Worm (Caenorhabditis elegans) whole organism, young adult: ENCODE measurements around the gene C23H4.6.

Source experiments
- B0261.1 ChIP-seq: sonication (generic microtip); optimal IDR thresholded peaks from 2 replicates; lab custom pipeline; 2016; ENCODE audit warnings: mild to moderate bottlenecking, missing genetic modification characterization, moderate library complexity, missing compliant biosample characterization
- C17E4.6 ChIP-seq: fragments of 200-800 bp; sonication (Bioruptor generic); IDR thresholded peaks from 2 replicates; pipeline ENCODE4 v1.3.6; 2022; ENCODE audit warnings: missing genetic modification reagents, missing genetic modification characterization, missing compliant biosample characterization
- D2030.7 ChIP-seq: fragments of 200-800 bp; sonication (Bioruptor generic); IDR thresholded peaks from 2 replicates; pipeline ENCODE4 v1.3.6; 2022; ENCODE audit warnings: missing genetic modification reagents, missing genetic modification characterization, missing compliant biosample characterization
- F10E7.11 ChIP-seq: sonication (generic microtip); optimal IDR thresholded peaks from 2 replicates; lab custom pipeline; 2017; ENCODE audit warnings: mild to moderate bottlenecking, missing genetic modification characterization, moderate library complexity, missing compliant biosample characterization
- F23B12.7 ChIP-seq: sonication (generic microtip); optimal IDR thresholded peaks from 2 replicates; lab custom pipeline; 2017; ENCODE audit warnings: missing genetic modification characterization, mild to moderate bottlenecking, missing compliant biosample characterization, antibody characterized with exemption, moderate library complexity; ENCODE audit not compliant: insufficient read depth
- F52B5.7 ChIP-seq: sonication (generic microtip); optimal IDR thresholded peaks from 2 replicates; lab custom pipeline; 2016; ENCODE audit warnings: mild to moderate bottlenecking, missing genetic modification characterization, missing compliant biosample characterization
- K12H6.12 ChIP-seq: fragments of 200-800 bp; sonication (Bioruptor generic); optimal IDR thresholded peaks from 2 replicates; lab custom pipeline; 2018; ENCODE audit warnings: mild to moderate bottlenecking, missing genetic modification characterization, missing compliant biosample characterization
- T07F8.4 ChIP-seq: sonication (generic microtip); optimal IDR thresholded peaks from 2 replicates; lab custom pipeline; 2016; ENCODE audit warnings: mild to moderate bottlenecking, missing genetic modification characterization, moderate library complexity, missing compliant biosample characterization
- Y53F4B.3 ChIP-seq: fragments of 200-800 bp; sonication (Bioruptor generic); IDR thresholded peaks from 2 replicates; pipeline ENCODE4 v1.3.6; 2022; ENCODE audit warnings: missing genetic modification reagents, missing genetic modification characterization, missing compliant biosample characterization
- Y67H2A.10 ChIP-seq: fragments of 200-800 bp; sonication (Bioruptor generic); conservative IDR thresholded peaks from 2 replicates; pipeline ENCODE4 v1.3.6; 2022; ENCODE audit warnings: missing genetic modification reagents, missing genetic modification characterization, missing compliant biosample characterization
- Y79H2A.3 ChIP-seq: fragments of 200-800 bp; sonication (Bioruptor generic); conservative IDR thresholded peaks from 2 replicates; pipeline ENCODE4 v1.3.6; 2022; ENCODE audit warnings: missing genetic modification reagents, missing genetic modification characterization, missing compliant biosample characterization
- Y95B8A.8 ChIP-seq: fragments of 200-800 bp; sonication (Bioruptor generic); IDR thresholded peaks from 2 replicates; pipeline ENCODE4 v1.3.6; 2022; ENCODE audit warnings: missing genetic modification reagents, missing genetic modification characterization, missing compliant biosample characterization
- ZK185.1 ChIP-seq: sonication (generic microtip); optimal IDR thresholded peaks from 2 replicates; lab custom pipeline; 2016; ENCODE audit warnings: mild to moderate bottlenecking, missing genetic modification characterization, missing compliant biosample characterization; ENCODE audit not compliant: poor library complexity, severe bottlenecking
- ama-1 ChIP-seq, 3 experiments: fragments of 150-350 bp in 1 of 3; sonication (generic microtip) in 2 of 3; optimal IDR thresholded peaks; 2 replicates each; lab custom pipeline; 2014 to 2018; ENCODE audit warnings: missing biosample characterization in 2 of 3, missing genetic modification characterization in 2 of 3, missing genetic modification reagents in 2 of 3
- aptf-2 ChIP-seq: fragments of 200-800 bp; sonication (Bioruptor generic); conservative IDR thresholded peaks from 2 replicates; pipeline ENCODE4 v1.3.6; 2022; ENCODE audit warnings: missing genetic modification reagents, missing genetic modification characterization, missing compliant biosample characterization
- atf-7 ChIP-seq: sonication (generic microtip); optimal IDR thresholded peaks from 2 replicates; lab custom pipeline; 2017; ENCODE audit warnings: mild to moderate bottlenecking, missing genetic modification characterization, missing compliant biosample characterization
- attf-3 ChIP-seq: fragments of 200-800 bp; sonication (Bioruptor generic); conservative IDR thresholded peaks from 2 replicates; pipeline ENCODE4 v1.3.6; 2022; ENCODE audit warnings: missing genetic modification reagents, missing genetic modification characterization, missing compliant biosample characterization
- attf-6 ChIP-seq: fragments of 200-800 bp; sonication (Bioruptor generic); IDR thresholded peaks from 2 replicates; pipeline ENCODE4 v1.3.6; 2022; ENCODE audit warnings: missing genetic modification reagents, missing genetic modification characterization, missing compliant biosample characterization
- cebp-1 ChIP-seq, 2 experiments: fragments of 200-800 bp in 1 of 2; sonication (Bioruptor generic) in 1 of 2; sonication (generic microtip) in 1 of 2; IDR thresholded peaks in 1 of 2; optimal IDR thresholded peaks in 1 of 2; 2 replicates each; pipeline versions ENCODE4 v1.3.6 to Lab custom; 2017 to 2022; ENCODE audit warnings: missing compliant biosample characterization in 2 of 2, missing genetic modification characterization in 2 of 2, mild to moderate bottlenecking in 1 of 2, missing genetic modification reagents in 1 of 2, moderate library complexity in 1 of 2
- cebp-2 ChIP-seq: fragments of 200-800 bp; sonication (Bioruptor generic); IDR thresholded peaks from 2 replicates; pipeline ENCODE4 v1.3.6; 2022; ENCODE audit warnings: missing genetic modification characterization, missing compliant biosample characterization
- chd-7 ChIP-seq: sonication (generic microtip); optimal IDR thresholded peaks from 2 replicates; lab custom pipeline; 2016; ENCODE audit warnings: mild to moderate bottlenecking, missing genetic modification characterization, moderate library complexity, missing compliant biosample characterization
- dox-1 ChIP-seq: fragments of 200-800 bp; sonication (Bioruptor generic); IDR thresholded peaks from 2 replicates; pipeline ENCODE4 v1.3.6; 2022; ENCODE audit warnings: missing genetic modification reagents, missing genetic modification characterization, missing compliant biosample characterization
- dpl-1 ChIP-seq: fragments of 150-350 bp; optimal IDR thresholded peaks from 2 replicates; lab custom pipeline; 2014; ENCODE audit warnings: missing biosample characterization, missing genetic modification reagents, missing genetic modification characterization
- fkh-3 ChIP-seq: sonication (generic microtip); optimal IDR thresholded peaks from 2 replicates; lab custom pipeline; 2016; ENCODE audit warnings: mild to moderate bottlenecking, missing genetic modification characterization, missing compliant biosample characterization
- gei-17 ChIP-seq: fragments of 200-800 bp; sonication (Bioruptor generic); optimal IDR thresholded peaks from 2 replicates; lab custom pipeline; 2018; ENCODE audit warnings: mild to moderate bottlenecking, missing genetic modification characterization, missing compliant biosample characterization
- madf-10 ChIP-seq: sonication (generic microtip); optimal IDR thresholded peaks from 2 replicates; lab custom pipeline; 2016; ENCODE audit warnings: mild to moderate bottlenecking, missing genetic modification characterization, missing compliant biosample characterization
- madf-8 ChIP-seq: fragments of 200-800 bp; sonication (Bioruptor generic); conservative IDR thresholded peaks from 2 replicates; pipeline ENCODE4 v1.3.6; 2022; ENCODE audit warnings: missing genetic modification reagents, missing genetic modification characterization, missing compliant biosample characterization
- nfyb-1 ChIP-seq: fragments of 200-800 bp; sonication (Bioruptor generic); IDR thresholded peaks from 2 replicates; pipeline ENCODE4 v1.3.6; 2022; ENCODE audit warnings: missing genetic modification reagents, missing genetic modification characterization, missing compliant biosample characterization
- pbrm-1 ChIP-seq: fragments of 200-800 bp; sonication (Bioruptor generic); IDR thresholded peaks from 2 replicates; pipeline ENCODE4 v1.3.6; 2022; ENCODE audit warnings: missing genetic modification reagents, missing genetic modification characterization, missing compliant biosample characterization
- repo-1 ChIP-seq: sonication (generic microtip); optimal IDR thresholded peaks from 2 replicates; lab custom pipeline; 2017; ENCODE audit warnings: mild to moderate bottlenecking, missing genetic modification characterization, missing compliant biosample characterization
- rpc-1 ChIP-seq, 2 experiments: fragments of 150-350 bp in 1 of 2; sonication (generic microtip) in 1 of 2; optimal IDR thresholded peaks; 2 replicates each; lab custom pipeline; 2014 to 2018; ENCODE audit warnings: missing biosample characterization in 1 of 2, missing genetic modification characterization in 1 of 2, missing genetic modification reagents in 1 of 2, missing genotype in 1 of 2
- sea-2 ChIP-seq: fragments of 200-800 bp; sonication (Bioruptor generic); IDR thresholded peaks from 2 replicates; pipeline ENCODE4 v1.3.6; 2022; ENCODE audit warnings: missing genetic modification characterization, missing compliant biosample characterization
- snpc-1.1 ChIP-seq: sonication (generic microtip); optimal IDR thresholded peaks from 2 replicates; lab custom pipeline; 2017; ENCODE audit warnings: missing genetic modification characterization, mild to moderate bottlenecking, missing compliant biosample characterization, antibody characterized with exemption, moderate library complexity, missing genotype, missing genetic modification reagents; ENCODE audit not compliant: insufficient read depth
- zfh-2 ChIP-seq: fragments of 200-800 bp; sonication (Bioruptor generic); conservative IDR thresholded peaks from 2 replicates; pipeline ENCODE4 v1.3.6; 2022; ENCODE audit warnings: missing genetic modification reagents, missing genetic modification characterization, missing compliant biosample characterization
- ztf-26 ChIP-seq: sonication (generic microtip); optimal IDR thresholded peaks from 2 replicates; lab custom pipeline; 2017; ENCODE audit warnings: missing genetic modification characterization, missing compliant biosample characterization

Gene C23H4.6

ce11 chrX:12212801-12213200, 22.6 kb upstream of the C23H4.6 start, which contains the start of gene cab-1:
cab-1 (minus strand) TSS chrX:12212901.
- TF ChIP-seq K12H6.12 (tag; lab: Kevin White, UChicago): no peak
- no peak for TF ChIP-seq madf-8
- no peak for TF ChIP-seq dpl-1 (GFP tag; lab: Kevin White, UChicago)
- no peak for TF ChIP-seq ZK185.1 (tag; lab: Kevin White, UChicago)
- no peak for TF ChIP-seq ama-1 (optimal IDR thresholded peaks at IDR 0.05; lab: Kevin White, UChicago)
- TF ChIP-seq ama-1 (GFP tag; optimal IDR thresholded peaks at IDR 0.05; lab: Kevin White, UChicago): no peak
- no peak for TF ChIP-seq dox-1 (GFP tag; lab: Robert Waterston, UW)
- TF ChIP-seq snpc-1.1: no peak
- no peak for TF ChIP-seq F23B12.7 (tag; lab: Kevin White, UChicago)
- no peak for TF ChIP-seq attf-6 (GFP tag; lab: Robert Waterston, UW)
- TF ChIP-seq nfyb-1 (GFP tag; lab: Robert Waterston, UW): no peak
- TF ChIP-seq Y67H2A.10 (GFP tag; lab: Robert Waterston, UW): no peak
- no peak for TF ChIP-seq madf-10 (tag; lab: Kevin White, UChicago)
- TF ChIP-seq cebp-1 (GFP tag; IDR thresholded peaks at IDR 0.05; lab: Robert Waterston, UW): no peak
- no peak for TF ChIP-seq cebp-1 (tag; optimal IDR thresholded peaks at IDR 0.05; lab: Kevin White, UChicago)
- no peak for TF ChIP-seq ztf-26 (tag; lab: Kevin White, UChicago)
- no peak for TF ChIP-seq atf-7 (tag; lab: Kevin White, UChicago)
- no peak for TF ChIP-seq fkh-3 (tag; lab: Kevin White, UChicago)
- TF ChIP-seq T07F8.4 (tag; lab: Kevin White, UChicago): no peak
- no peak for TF ChIP-seq D2030.7 (GFP tag; lab: Robert Waterston, UW)

- TF ChIP-seq C17E4.6 (GFP tag; lab: Robert Waterston, UW) (no peak), F10E7.11 (tag; lab: Kevin White, UChicago) (no peak), repo-1 (no peak), B0261.1 (tag; lab: Kevin White, UChicago) (no peak), rpc-1 (optimal IDR thresholded peaks at IDR 0.05; lab: Kevin White, UChicago) (no peak), rpc-1 (tag; optimal IDR thresholded peaks at IDR 0.05; lab: Kevin White, UChicago) (no peak), chd-7 (no peak), zfh-2 (GFP tag; lab: Robert Waterston, UW) (no peak), aptf-2 (GFP tag; lab: Robert Waterston, UW) (no peak), Y53F4B.3 (GFP tag; lab: Robert Waterston, UW) (no peak), Y95B8A.8 (no peak), cebp-2 (GFP tag; lab: Robert Waterston, UW) (no peak), Y79H2A.3 (GFP tag; lab: Robert Waterston, UW) (no peak), D2030.7 (GFP tag; lab: Robert Waterston, UW) (no peak), Y67H2A.10 (GFP tag; lab: Robert Waterston, UW) (no peak), sea-2 (GFP tag; lab: Robert Waterston, UW) (no peak)
- TF ChIP-seq, all 124 proteins: peak for 0
These were observed 18.5 kb upstream of the C23H4.6 start, which contains the start of gene C23H4.8 for ce11 chrX:12216943-12217342. C23H4.8 (plus strand) TSS chrX:12217243.

ce11 chrX:12219477-12219876, 15.9 kb upstream of the C23H4.6 start, which contains the start of gene cest-8:
cest-8 (plus strand) TSS chrX:12219660.
- TF ChIP-seq gei-17 (GFP tag; lab: Kevin White, UChicago) (no peak), attf-6 (GFP tag; lab: Robert Waterston, UW) (no peak), F52B5.7 (tag; lab: Kevin White, UChicago) (no peak), Y67H2A.10 (GFP tag; lab: Robert Waterston, UW) (no peak), pbrm-1 (no peak), attf-3 (GFP tag; lab: Robert Waterston, UW) (no peak), repo-1 (no peak)
